Worm (Caenorhabditis elegans) whole organism, L2 larva: Measurements from ENCODE around the gene C09E7.8.

Experiments
- aly-2 ChIP-seq: fragments of 150-350 bp; optimal IDR thresholded peaks from 2 replicates; lab custom pipeline; 2014; ENCODE audit warnings: missing biosample characterization, missing genetic modification characterization
- lsy-2 ChIP-seq, 2 experiments: fragments of 150-350 bp in 1 of 2; sonication (generic microtip) in 1 of 2; optimal IDR thresholded peaks; 2 replicates each; lab custom pipeline; 2014 to 2017; ENCODE audit warnings: missing biosample characterization in 2 of 2, missing genetic modification characterization in 2 of 2
- mdl-1 ChIP-seq, 2 experiments: fragments of 150-350 bp in 1 of 2; sonication (generic microtip) in 1 of 2; optimal IDR thresholded peaks; 2 replicates each; lab custom pipeline; 2017; ENCODE audit warnings: missing biosample characterization in 2 of 2, missing genetic modification characterization in 2 of 2
- nhr-23 ChIP-seq: fragments of 150-350 bp; optimal IDR thresholded peaks from 2 replicates; lab custom pipeline; 2014; ENCODE audit warnings: missing biosample characterization, missing genetic modification reagents, missing genetic modification characterization
- nhr-6 ChIP-seq: fragments of 150-350 bp; optimal IDR thresholded peaks from 2 replicates; lab custom pipeline; 2014; ENCODE audit warnings: missing biosample characterization, missing genetic modification characterization
- unc-39 ChIP-seq: fragments of 150-350 bp; optimal IDR thresholded peaks from 2 replicates; lab custom pipeline; 2014; ENCODE audit warnings: missing biosample characterization, missing genetic modification characterization

DNA sequence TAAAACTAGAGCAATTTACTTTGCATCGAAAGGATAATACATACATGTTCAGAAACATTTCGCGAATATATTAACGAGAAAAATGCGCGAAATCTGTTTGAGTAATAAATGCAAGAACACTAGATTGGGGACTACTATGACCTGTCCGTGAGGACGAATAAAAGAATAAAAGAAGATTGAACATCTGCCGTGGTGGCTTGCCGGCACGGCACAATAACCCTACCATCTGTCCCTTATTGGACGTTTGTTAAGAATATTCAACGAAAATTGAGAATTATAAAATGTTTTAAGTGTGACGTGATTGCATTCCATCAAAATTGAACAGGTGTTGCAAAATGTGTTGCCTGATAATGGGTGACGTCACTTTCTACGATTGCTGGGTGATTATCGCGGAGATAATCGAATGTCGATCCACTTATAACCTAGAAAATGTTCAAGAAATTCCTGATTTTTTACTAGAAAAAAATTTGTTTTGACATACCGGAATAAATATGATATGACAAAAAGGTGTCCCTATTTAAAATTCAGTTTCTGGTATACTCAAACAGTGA lies 47.1 kb upstream of the C09E7.8 start:
- TF ChIP-seq nhr-6 = no peak
- no peak for TF ChIP-seq lsy-2 (tag; optimal IDR thresholded peaks at IDR 0.05; lab: Kevin White, UChicago)
- TF ChIP-seq mdl-1 (tag; optimal IDR thresholded peaks at IDR 0.05; lab: Kevin White, UChicago) = no peak
- TF ChIP-seq unc-39 (tag; lab: Kevin White, UChicago) = no peak
- no peak for TF ChIP-seq nhr-23 (tag; lab: Kevin White, UChicago)
- TF ChIP-seq aly-2 (tag; lab: Kevin White, UChicago) = no peak
